Fruit fly (Drosophila melanogaster) whole organism, adult: ENCODE results near the gene CG42613.
A peak's percentile ranks its signal among the peaks of the same experiment; 100 is the strongest.

Source experiments
- CG11617 ChIP-seq: fragments of 200-800 bp; sonication (Bioruptor generic); optimal IDR thresholded peaks from 2 replicates; lab custom pipeline; 2017; ENCODE audit warnings: mild to moderate bottlenecking, missing biosample characterization, missing genetic modification reagents, missing genetic modification characterization
- CG12768 ChIP-seq: fragments of 200-800 bp; sonication (Bioruptor generic); optimal IDR thresholded peaks from 2 replicates; lab custom pipeline; 2017; ENCODE audit warnings: missing biosample characterization, missing genetic modification characterization, mild to moderate bottlenecking, moderate library complexity, missing genetic modification reagents
- CG14711 ChIP-seq: fragments of 200-800 bp; sonication (Bioruptor generic); optimal IDR thresholded peaks from 2 replicates; lab custom pipeline; 2018; ENCODE audit warnings: missing biosample characterization, mild to moderate bottlenecking, missing genetic modification characterization, moderate library complexity
- CG1620 ChIP-seq: fragments of 200-800 bp; sonication (Bioruptor generic); optimal IDR thresholded peaks from 2 replicates; lab custom pipeline; 2016; ENCODE audit warnings: missing biosample characterization, missing genetic modification characterization
- CG33017 ChIP-seq: fragments of 200-800 bp; sonication (Bioruptor generic); optimal IDR thresholded peaks from 2 replicates; lab custom pipeline; 2018; ENCODE audit warnings: missing biosample characterization, mild to moderate bottlenecking, missing genetic modification characterization, moderate library complexity
- CG5204 ChIP-seq: fragments of 200-800 bp; sonication (Bioruptor generic); optimal IDR thresholded peaks from 2 replicates; lab custom pipeline; 2016; ENCODE audit warnings: missing biosample characterization, missing genetic modification characterization
- CG7045 ChIP-seq: fragments of 200-800 bp; sonication (Bioruptor generic); optimal IDR thresholded peaks from 2 replicates; lab custom pipeline; 2017; ENCODE audit warnings: missing biosample characterization, mild to moderate bottlenecking, missing genetic modification characterization
- CG7101 ChIP-seq: fragments of 200-800 bp; sonication (Bioruptor generic); optimal IDR thresholded peaks from 2 replicates; lab custom pipeline; 2018; ENCODE audit warnings: missing biosample characterization, mild to moderate bottlenecking, missing genetic modification characterization, moderate library complexity
- Clk ChIP-seq: fragments of 200-800 bp; sonication (Bioruptor generic); optimal IDR thresholded peaks from 2 replicates; lab custom pipeline; 2017; ENCODE audit warnings: missing biosample characterization, missing genetic modification characterization
- Crg-1 ChIP-seq: fragments of 200-800 bp; sonication (Bioruptor generic); optimal IDR thresholded peaks from 2 replicates; lab custom pipeline; 2016; ENCODE audit warnings: missing biosample characterization, missing genetic modification characterization
- Hr96 ChIP-seq: fragments of 200-800 bp; sonication (Bioruptor generic); optimal IDR thresholded peaks from 2 replicates; lab custom pipeline; 2016; ENCODE audit warnings: missing biosample characterization, missing genetic modification characterization
- Mnt ChIP-seq: fragments of 200-800 bp; sonication (Bioruptor generic); optimal IDR thresholded peaks from 2 replicates; lab custom pipeline; 2016; ENCODE audit warnings: missing biosample characterization, mild to moderate bottlenecking, missing genetic modification characterization
- bab1 ChIP-seq: fragments of 200-800 bp; sonication (Bioruptor generic); optimal IDR thresholded peaks from 3 replicates; lab custom pipeline; 2019; ENCODE audit warnings: missing biosample characterization, mild to moderate bottlenecking, missing genetic modification characterization, moderate library complexity
- cic ChIP-seq: fragments of 200-800 bp; sonication (Bioruptor generic); optimal IDR thresholded peaks from 2 replicates; lab custom pipeline; 2017; ENCODE audit warnings: missing biosample characterization, mild to moderate bottlenecking, missing genetic modification characterization, moderate library complexity
- cnc ChIP-seq, 2 experiments: fragments of >200 bp; optimal IDR thresholded peaks; 2 replicates each; lab custom pipeline; 2017
- kay ChIP-seq: fragments of 200-800 bp; sonication (Bioruptor generic); peaks from one replicate; lab custom pipeline; 2016; ENCODE audit warnings: missing biosample characterization, missing genetic modification characterization, borderline replicate concordance
- ovo ChIP-seq: fragments of 200-800 bp; sonication (Bioruptor generic); optimal IDR thresholded peaks from 2 replicates; lab custom pipeline; 2016; ENCODE audit warnings: missing biosample characterization, missing genetic modification characterization
- pad ChIP-seq: fragments of 200-800 bp; sonication (Bioruptor generic); optimal IDR thresholded peaks from 3 replicates; lab custom pipeline; 2017; ENCODE audit warnings: missing biosample characterization, missing genetic modification characterization, mild to moderate bottlenecking, moderate library complexity, missing genetic modification reagents
- tj ChIP-seq: fragments of 200-800 bp; sonication (Bioruptor generic); optimal IDR thresholded peaks from 3 replicates; lab custom pipeline; 2017; ENCODE audit warnings: missing biosample characterization, mild to moderate bottlenecking, missing genetic modification characterization, moderate library complexity
- toe ChIP-seq: fragments of 200-800 bp; sonication (Bioruptor generic); optimal IDR thresholded peaks from 2 replicates; lab custom pipeline; 2016; ENCODE audit warnings: missing biosample characterization, missing genetic modification characterization

Gene CG42613

DNA sequence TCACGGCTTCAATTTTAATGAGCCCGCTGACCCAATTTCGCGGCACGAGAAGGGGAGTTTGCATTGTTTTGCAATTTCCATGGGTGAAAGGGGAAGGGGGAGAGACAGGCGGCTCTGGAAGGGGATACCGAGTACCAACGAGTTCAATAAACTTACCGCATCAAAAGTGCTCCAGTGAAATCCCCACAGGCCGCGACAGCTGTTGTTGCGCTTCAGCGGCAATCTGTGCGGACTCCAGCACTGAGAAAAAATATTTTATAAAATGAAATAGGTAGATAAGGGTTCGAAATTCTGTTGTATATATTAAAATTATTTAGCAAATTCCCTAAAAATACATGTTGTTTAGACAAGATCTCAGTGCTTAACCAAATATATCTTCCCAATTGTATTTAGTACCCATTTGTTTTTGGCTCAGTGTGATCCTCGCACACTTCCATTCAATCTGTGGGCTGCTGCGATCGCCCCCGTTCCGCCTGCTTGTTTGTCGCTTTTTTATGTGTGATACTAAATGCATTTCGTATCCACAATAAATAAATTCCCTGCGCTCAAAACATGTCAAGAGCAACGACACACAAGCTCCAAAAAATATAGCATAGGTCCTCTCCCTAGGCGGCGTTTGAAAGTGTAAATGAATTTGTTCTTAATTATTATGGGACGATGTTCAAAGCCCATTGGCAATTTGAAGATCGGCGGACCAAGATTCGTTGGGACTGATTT is 66.7 kb downstream of the CG42613 start:
- TF ChIP-seq kay (GFP tag; lab: Kevin White, UChicago) (peak; percentile 18), ovo (GFP tag; lab: Kevin White, UChicago) (no peak), cic (no peak), Clk (GFP tag; lab: Kevin White, UChicago) (no peak)

DNA sequence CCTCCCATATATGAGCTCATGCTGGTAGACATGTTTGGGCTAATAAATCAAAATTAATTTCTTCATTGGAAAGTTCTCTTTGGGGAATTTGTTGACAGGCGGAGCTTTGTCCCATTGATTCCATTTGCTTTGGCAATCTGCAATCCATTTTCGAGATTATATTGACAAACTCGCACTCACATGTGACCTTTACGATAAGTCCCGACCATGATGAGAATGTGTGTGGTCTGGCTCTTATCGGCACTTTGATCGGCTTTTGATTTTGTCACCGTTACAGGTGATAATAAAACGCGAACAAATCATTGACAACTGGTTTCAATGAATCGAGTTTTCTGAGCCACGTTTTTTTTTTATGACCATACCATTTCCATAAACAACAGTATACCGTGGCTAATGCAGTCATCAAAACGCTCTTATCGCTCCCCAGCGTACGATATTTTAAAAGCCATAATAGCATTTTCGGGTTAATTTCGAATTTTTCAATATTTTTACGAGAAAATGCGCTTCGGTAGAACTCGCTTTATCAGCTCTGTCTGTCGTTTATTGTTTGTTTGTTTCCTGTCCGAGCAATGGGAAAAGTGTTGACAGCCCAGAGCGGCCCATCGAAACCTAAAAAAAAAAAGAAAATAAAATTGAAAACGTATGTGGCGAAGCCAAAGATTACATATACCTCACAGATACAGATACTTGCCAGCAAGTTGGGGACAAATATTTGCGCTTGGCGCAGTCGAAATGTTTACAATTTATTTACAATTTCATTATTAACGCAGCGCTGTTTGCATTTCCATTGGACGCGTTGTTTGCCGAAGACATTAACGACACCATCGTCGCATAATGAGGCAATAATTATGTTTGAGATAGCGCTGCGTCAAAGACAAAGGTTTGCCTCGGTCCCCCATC is 68.6 kb downstream of the CG42613 start:
- TF ChIP-seq pad (GFP tag; lab: Kevin White, UChicago), result no peak
- TF ChIP-seq CG14711 (tag; lab: Kevin White, UChicago), result no peak
- no peak for TF ChIP-seq Crg-1 (GFP tag; lab: Kevin White, UChicago)
- TF ChIP-seq Mnt, result no peak
- TF ChIP-seq cic, result no peak
- TF ChIP-seq CG7045, result no peak
- TF ChIP-seq CG7101 (tag; lab: Kevin White, UChicago), result peak; percentile 23
- TF ChIP-seq CG5204 (GFP tag; lab: Kevin White, UChicago), result no peak
- no peak for TF ChIP-seq Hr96
- TF ChIP-seq CG33017 (tag; lab: Kevin White, UChicago), result no peak
- TF ChIP-seq CG12768 (GFP tag; lab: Kevin White, UChicago), result no peak
- TF ChIP-seq ovo (GFP tag; lab: Kevin White, UChicago), result peak; percentile 20
- TF ChIP-seq toe (GFP tag; lab: Kevin White, UChicago), result no peak
- TF ChIP-seq kay (GFP tag; lab: Kevin White, UChicago), result peak; percentile 43
- TF ChIP-seq CG11617 (GFP tag; lab: Kevin White, UChicago), result peak; percentile 13

DNA sequence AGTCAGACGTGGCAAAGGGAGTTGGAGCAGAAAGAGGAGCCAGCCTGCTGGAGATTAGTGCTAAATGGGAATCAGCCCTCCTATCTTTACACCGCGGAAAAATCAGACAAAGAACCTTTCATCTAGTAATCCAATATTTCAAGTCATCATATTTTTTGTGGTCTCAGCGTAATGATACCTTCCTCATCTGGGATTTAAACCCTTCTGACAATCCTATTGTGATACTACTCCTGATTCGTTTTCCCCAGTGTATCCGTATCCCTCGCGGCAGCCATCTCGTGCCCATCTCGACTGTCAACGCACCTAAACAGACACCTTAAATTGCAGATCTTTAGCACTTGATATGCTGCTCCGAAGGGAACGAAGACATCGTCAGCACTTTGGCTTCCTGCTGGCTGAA is 69.4 kb downstream of the CG42613 start:
- TF ChIP-seq Clk (GFP tag; lab: Kevin White, UChicago) (no peak), Mnt (no peak), kay (GFP tag; lab: Kevin White, UChicago) (no peak), ovo (GFP tag; lab: Kevin White, UChicago) (no peak), CG33017 (tag; lab: Kevin White, UChicago) (no peak)

DNA sequence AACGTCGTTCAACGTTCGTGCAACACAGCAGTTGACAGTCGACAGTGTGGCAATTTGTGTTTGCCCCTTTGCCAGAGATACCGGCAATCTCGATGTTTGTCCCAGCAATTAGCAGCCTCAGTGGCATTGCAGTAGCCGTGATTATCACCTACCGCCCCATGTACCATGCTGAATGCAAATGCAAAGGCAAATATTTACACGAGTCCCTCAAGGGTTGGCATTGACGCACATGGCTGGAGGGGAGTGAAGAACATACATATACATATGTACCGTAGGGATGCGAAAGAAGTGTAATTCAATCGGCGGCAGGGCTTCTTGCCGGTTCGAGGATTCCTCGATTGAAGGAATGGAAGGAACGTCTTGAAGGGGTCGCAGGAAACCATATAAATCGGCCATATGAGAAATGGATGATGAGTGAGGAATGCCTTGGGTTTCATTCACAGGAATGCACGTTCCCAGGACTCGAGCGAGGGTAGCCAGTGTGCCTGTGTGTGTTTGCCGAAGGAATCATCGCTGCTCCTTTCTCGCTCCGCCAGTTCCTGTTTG is 71.0 kb downstream of the CG42613 start:
- TF ChIP-seq bab1 (GFP tag; lab: Kevin White, UChicago) (no peak), CG7101 (tag; lab: Kevin White, UChicago) (no peak), kay (GFP tag; lab: Kevin White, UChicago) (no peak), pad (GFP tag; lab: Kevin White, UChicago) (no peak), tj (GFP tag; lab: Kevin White, UChicago) (no peak), CG7045 (no peak), CG5204 (GFP tag; lab: Kevin White, UChicago) (no peak), Hr96 (no peak), CG12768 (GFP tag; lab: Kevin White, UChicago) (no peak), ovo (GFP tag; lab: Kevin White, UChicago) (no peak), cic (no peak), toe (GFP tag; lab: Kevin White, UChicago) (no peak), CG11617 (GFP tag; lab: Kevin White, UChicago) (no peak), CG14711 (tag; lab: Kevin White, UChicago) (no peak), Clk (GFP tag; lab: Kevin White, UChicago) (no peak), CG33017 (tag; lab: Kevin White, UChicago) (no peak), cnc (optimal IDR thresholded peaks at IDR 0.05; lab: Kevin White, UChicago) (no peak)

DNA sequence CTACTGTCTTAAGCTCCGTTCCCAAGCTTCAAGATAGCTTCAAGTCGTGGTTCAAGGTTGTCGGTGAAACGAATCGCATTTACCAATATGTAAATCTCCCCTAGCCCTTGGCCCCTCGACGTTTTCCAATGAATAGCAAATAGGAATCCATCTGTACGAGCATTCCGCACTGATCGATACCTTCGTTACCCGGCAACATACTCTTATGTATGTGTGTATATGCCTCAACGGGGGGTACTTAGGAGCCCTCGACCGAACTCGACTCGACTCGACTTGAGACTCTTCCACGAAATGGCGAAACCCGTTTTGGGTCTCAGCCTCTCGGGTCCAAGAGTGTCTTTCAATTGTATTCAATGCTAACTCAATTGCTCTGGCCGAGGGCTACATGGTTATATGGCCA is 72.7 kb downstream of the CG42613 start:
- TF ChIP-seq Mnt (no peak), Hr96 (no peak), CG12768 (GFP tag; lab: Kevin White, UChicago) (no peak), CG7045 (no peak), Clk (GFP tag; lab: Kevin White, UChicago) (no peak), CG7101 (tag; lab: Kevin White, UChicago) (no peak), tj (GFP tag; lab: Kevin White, UChicago) (no peak), bab1 (GFP tag; lab: Kevin White, UChicago) (no peak), CG5204 (GFP tag; lab: Kevin White, UChicago) (no peak)

DNA sequence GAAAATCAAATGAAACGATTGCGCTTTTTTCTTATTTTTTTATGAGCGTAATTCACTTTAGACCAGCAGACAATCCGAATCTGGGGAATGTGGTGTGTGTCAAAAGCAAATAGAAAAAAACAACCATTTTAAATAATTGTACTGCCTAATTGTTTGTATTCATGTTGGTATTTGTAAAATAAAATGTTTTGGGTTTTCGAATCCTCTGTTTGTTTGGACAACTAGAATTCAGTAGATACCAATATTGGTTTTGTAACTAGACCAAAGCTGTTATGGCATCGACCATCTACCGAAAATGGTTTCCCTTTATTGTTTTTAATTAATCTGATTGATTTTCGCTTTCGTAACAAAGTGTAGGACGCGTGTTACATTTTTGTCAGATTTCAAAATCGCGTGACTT is 81.9 kb downstream of the CG42613 start:
- TF ChIP-seq CG7101 (tag; lab: Kevin White, UChicago) (no peak), Mnt (no peak), CG33017 (tag; lab: Kevin White, UChicago) (no peak), Crg-1 (GFP tag; lab: Kevin White, UChicago) (no peak), tj (GFP tag; lab: Kevin White, UChicago) (no peak), toe (GFP tag; lab: Kevin White, UChicago) (no peak), Hr96 (no peak), CG5204 (GFP tag; lab: Kevin White, UChicago) (no peak), Clk (GFP tag; lab: Kevin White, UChicago) (no peak), CG1620 (GFP tag; lab: Kevin White, UChicago) (no peak), CG11617 (GFP tag; lab: Kevin White, UChicago) (no peak), pad (GFP tag; lab: Kevin White, UChicago) (no peak), kay (GFP tag; lab: Kevin White, UChicago) (no peak), ovo (GFP tag; lab: Kevin White, UChicago) (no peak), bab1 (GFP tag; lab: Kevin White, UChicago) (no peak)
